Worm (Caenorhabditis elegans) whole organism, L4 larva: ENCODE results near the gene R08C7.1.

Source experiments
- dve-1 ChIP-seq: sonication (generic microtip); optimal IDR thresholded peaks from 2 replicates; lab custom pipeline; 2017; ENCODE audit warnings: antibody characterized with exemption, mild to moderate bottlenecking, missing genetic modification characterization, missing compliant biosample characterization; ENCODE audit not compliant: insufficient read depth
- vab-7 ChIP-seq: fragments of 200-800 bp; sonication (Bioruptor generic); IDR thresholded peaks from 2 replicates; pipeline ENCODE4 v1.3.6; 2022; ENCODE audit warnings: missing genetic modification reagents, missing genetic modification characterization, missing compliant biosample characterization

- TF ChIP-seq vab-7 (GFP tag; lab: Robert Waterston, UW) (no peak), dve-1 (tag; lab: Kevin White, UChicago) (no peak)
Observed at ce11 chrIV:4434441-4435084, 17.1 kb upstream of the R08C7.1 start, which contains the start of the genes R08C7.8 and R08C7.4.
